Worm (Caenorhabditis elegans): ENCODE measurements around the gene swip-10.

DNA sequence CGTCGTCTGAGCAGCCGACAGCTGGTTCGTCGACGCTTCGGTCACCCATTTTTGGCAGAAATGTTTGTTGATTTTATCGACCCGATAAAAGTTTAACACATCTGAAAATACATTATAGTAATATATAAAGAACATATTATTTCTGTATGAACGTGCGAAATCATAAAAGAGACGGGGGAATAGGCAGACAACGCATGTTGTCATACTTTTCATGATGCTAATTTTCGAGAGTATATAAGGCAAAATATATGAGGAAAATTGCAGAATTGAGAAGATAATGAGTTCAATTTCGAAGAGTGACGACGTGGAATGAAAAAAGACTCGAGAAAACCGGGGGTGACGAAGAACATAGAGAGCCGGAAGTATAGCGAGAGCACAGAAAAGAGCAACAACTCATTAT, 12.1 kb upstream of the swip-10 start, which contains the start of gene F53B1.8:
- TF ChIP-seq elt-1 (tag; optimal IDR thresholded peaks at IDR 0.05) (no peak), unc-62 (GFP tag; optimal IDR thresholded peaks at IDR 0.05) (no peak)
